Fruit fly (Drosophila melanogaster) Kc167 (cell line): Measurements from ENCODE around the gene grim.

Source experiments
- insv ChIP-seq: fragments of >200 bp; optimal IDR thresholded peaks from 3 replicates; lab custom pipeline; 2018; ENCODE audit warnings: missing external identifiers
- psq ChIP-seq: fragments of >200 bp; optimal IDR thresholded peaks from 2 replicates; lab custom pipeline; 2017; ENCODE audit warnings: missing external identifiers

DNA sequence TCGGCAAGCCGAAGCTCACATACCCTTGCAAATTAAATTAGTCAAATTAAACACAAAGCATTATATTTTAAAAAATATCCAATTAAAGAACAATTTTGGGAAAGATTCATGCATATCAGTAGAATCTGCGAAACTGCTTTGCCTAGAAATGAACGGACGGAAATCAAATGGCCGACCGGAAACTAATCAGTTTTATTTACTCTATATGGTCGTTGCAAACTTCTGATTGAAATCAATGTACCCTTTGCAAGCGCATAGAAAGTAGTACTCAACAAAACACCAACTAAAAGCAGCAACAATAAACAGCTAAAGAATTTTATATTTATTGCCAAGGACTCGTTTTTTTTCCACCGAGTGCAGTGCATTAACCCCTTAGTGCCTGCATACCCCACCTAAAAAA lies 40.7 kb upstream of the grim start:
- TF ChIP-seq insv = no peak
- TF ChIP-seq psq (lab: Kevin White, UChicago) = no peak
